Worm (Caenorhabditis elegans): ENCODE results near the gene F43C11.7.

Gene F43C11.7

ce11 chrII:2302330-2302729 lies 33.4 kb upstream of the F43C11.7 start, which contains the start of gene B0281.6:
TSS of gene B0281.6 (minus strand) at chrII:2302430.
- TF ChIP-seq mls-2 (tag; optimal IDR thresholded peaks at IDR 0.05) (no peak), pha-4 (tag; optimal IDR thresholded peaks at IDR 0.05) (no peak), ztf-11 (tag; optimal IDR thresholded peaks at IDR 0.05) (no peak), snpc-4 (tag; optimal IDR thresholded peaks at IDR 0.05) (no peak), drap-1 (GFP tag; optimal IDR thresholded peaks at IDR 0.05) (no peak), nhr-2 (tag; optimal IDR thresholded peaks at IDR 0.05) (no peak), elt-3 (tag; optimal IDR thresholded peaks at IDR 0.05) (no peak), sptf-1 (tag; optimal IDR thresholded peaks at IDR 0.05) (no peak), nhr-76 (tag; optimal IDR thresholded peaks at IDR 0.05) (no peak), M03D4.4 (tag; optimal IDR thresholded peaks at IDR 0.05) (no peak), hlh-1 (tag; optimal IDR thresholded peaks at IDR 0.05) (no peak), bed-3 (GFP tag; optimal IDR thresholded peaks at IDR 0.05) (no peak), ces-1 (GFP tag; optimal IDR thresholded peaks at IDR 0.05) (no peak), unc-39 (tag; optimal IDR thresholded peaks at IDR 0.05) (no peak), ham-2 (GFP tag; optimal IDR thresholded peaks at IDR 0.05) (no peak), ceh-39 (tag; optimal IDR thresholded peaks at IDR 0.05) (no peak)

DNA sequence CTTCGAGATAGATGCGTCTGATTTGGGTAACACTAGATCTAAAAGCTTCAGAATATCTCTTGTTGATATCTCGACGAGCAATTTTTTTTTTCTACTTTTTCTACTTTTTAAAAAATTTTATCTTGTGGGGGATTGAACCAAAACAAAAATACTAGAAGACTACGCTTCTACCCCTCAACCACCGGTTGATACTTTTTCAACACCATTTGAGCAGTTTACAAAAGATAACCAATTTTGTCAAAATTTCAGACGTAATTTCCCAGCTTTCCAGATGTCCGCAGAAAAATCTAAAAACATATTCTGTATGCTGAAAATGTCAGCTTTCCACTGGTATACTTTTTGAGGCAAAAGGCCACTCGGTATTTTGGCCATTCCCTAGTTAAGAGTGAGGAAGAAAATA lies 31.1 kb upstream of the F43C11.7 start:
- TF ChIP-seq zip-8 (tag; optimal IDR thresholded peaks at IDR 0.05) (no peak), tbx-8 (GFP tag; optimal IDR thresholded peaks at IDR 0.05) (no peak), sptf-1 (tag; optimal IDR thresholded peaks at IDR 0.05) (no peak), nhr-12 (tag; optimal IDR thresholded peaks at IDR 0.05) (no peak)

- TF ChIP-seq unc-62 (GFP tag; optimal IDR thresholded peaks at IDR 0.05), result no peak
- TF ChIP-seq lsy-2 (tag; optimal IDR thresholded peaks at IDR 0.05), result no peak
- no peak for TF ChIP-seq nhr-28 (tag; optimal IDR thresholded peaks at IDR 0.05)
- no peak for TF ChIP-seq bed-3 (GFP tag; optimal IDR thresholded peaks at IDR 0.05)
- no peak for TF ChIP-seq drap-1 (GFP tag; optimal IDR thresholded peaks at IDR 0.05)
- TF ChIP-seq sem-2 (GFP tag; optimal IDR thresholded peaks at IDR 0.05), result no peak
- TF ChIP-seq ceh-83 (GFP tag; optimal IDR thresholded peaks at IDR 0.05), result no peak
These were observed 30.2 kb upstream of the F43C11.7 start for ce11 chrII:2305507-2305906.

DNA sequence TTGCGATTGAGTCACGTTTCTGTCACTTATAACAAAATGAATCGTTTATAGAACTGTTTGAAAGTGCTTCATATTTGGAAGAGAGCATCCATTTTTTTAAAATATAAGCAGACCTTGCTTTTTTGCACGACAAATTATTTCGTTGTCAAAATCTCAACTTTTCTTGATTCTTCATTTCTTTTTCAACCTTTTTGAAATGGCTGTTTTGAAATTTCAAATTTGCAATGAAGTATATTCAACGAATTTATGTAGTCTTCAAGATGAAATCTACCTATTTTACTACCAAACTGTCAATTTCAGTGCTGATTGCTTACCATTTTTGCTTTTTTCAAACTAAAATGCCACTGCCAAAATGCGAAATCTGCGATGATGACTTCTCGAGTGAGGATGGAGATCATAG lies 29.0 kb upstream of the F43C11.7 start, which contains the start of gene B0281.3:
Gene B0281.3 (plus strand): TSS at position 301 of the 400 bp plus-strand sequence.
- TF ChIP-seq elt-1 (tag; optimal IDR thresholded peaks at IDR 0.05; ENCODE audit: borderline replicate concordance, insufficient read depth) (no peak), elt-3 (tag; optimal IDR thresholded peaks at IDR 0.05) (no peak)

ce11 chrII:2312747-2313146 lies 22.9 kb upstream of the F43C11.7 start, which contains the start of the genes trim-21 and B0281.1:
TSS of gene trim-21 (minus strand) at chrII:2312847.
TSS of gene B0281.1 (plus strand) at chrII:2313067.
- TF ChIP-seq drap-1 (GFP tag; optimal IDR thresholded peaks at IDR 0.05) (no peak), M03D4.4 (tag; optimal IDR thresholded peaks at IDR 0.05) (no peak), mls-2 (tag; optimal IDR thresholded peaks at IDR 0.05) (no peak), elt-1 (tag; optimal IDR thresholded peaks at IDR 0.05; ENCODE audit: borderline replicate concordance, insufficient read depth) (no peak), zip-8 (tag; optimal IDR thresholded peaks at IDR 0.05) (no peak), lsy-2 (tag; optimal IDR thresholded peaks at IDR 0.05) (no peak), ceh-43 (GFP tag; optimal IDR thresholded peaks at IDR 0.05) (no peak), unc-62 (GFP tag; optimal IDR thresholded peaks at IDR 0.05) (no peak), nhr-12 (tag; optimal IDR thresholded peaks at IDR 0.05) (no peak), ceh-83 (GFP tag; optimal IDR thresholded peaks at IDR 0.05) (no peak), elt-3 (tag; optimal IDR thresholded peaks at IDR 0.05) (no peak)

DNA sequence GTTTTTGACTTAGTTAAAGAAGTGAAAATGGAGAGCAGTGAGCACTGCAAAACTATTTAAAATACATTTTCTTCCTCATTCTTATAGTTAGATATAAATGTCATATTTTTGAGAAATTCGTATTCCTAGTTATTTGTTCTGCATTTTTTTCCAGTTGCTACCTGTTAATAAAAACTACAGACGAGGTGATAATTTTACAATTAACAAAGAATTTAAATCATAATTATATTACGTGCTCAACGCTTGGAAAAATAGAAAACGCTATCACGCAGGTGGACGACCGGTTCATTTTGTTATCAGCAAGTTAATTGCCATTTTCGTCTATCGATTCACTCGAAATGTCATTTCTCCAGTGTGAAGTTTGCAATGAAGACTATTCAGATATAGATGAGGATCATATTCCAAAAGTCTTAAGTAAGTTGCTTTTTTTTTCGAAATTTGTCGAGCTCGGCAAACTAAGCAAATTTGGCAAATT lies 17.8 kb upstream of the F43C11.7 start, which contains the start of the genes ZK1240.5 and ZK1240.9:
Gene ZK1240.5 (minus strand): TSS at position 51 of the 475 bp plus-strand sequence.
Gene ZK1240.9 (plus strand): TSS at position 307 of the 475 bp plus-strand sequence.
- no peak for TF ChIP-seq lsy-2 (tag; optimal IDR thresholded peaks at IDR 0.05)
- no peak for TF ChIP-seq snpc-4 (tag; optimal IDR thresholded peaks at IDR 0.05)
- no peak for TF ChIP-seq nhr-2 (tag; optimal IDR thresholded peaks at IDR 0.05)
- no peak for TF ChIP-seq nhr-237 (tag; optimal IDR thresholded peaks at IDR 0.05)
- TF ChIP-seq flh-1 (GFP tag; optimal IDR thresholded peaks at IDR 0.05), result no peak
- no peak for TF ChIP-seq hlh-1 (tag; optimal IDR thresholded peaks at IDR 0.05)
- no peak for TF ChIP-seq sem-2 (GFP tag; optimal IDR thresholded peaks at IDR 0.05)
- no peak for TF ChIP-seq zip-8 (tag; optimal IDR thresholded peaks at IDR 0.05)
- no peak for TF ChIP-seq mls-2 (tag; optimal IDR thresholded peaks at IDR 0.05)
- no peak for TF ChIP-seq mab-5 (tag; optimal IDR thresholded peaks at IDR 0.05)
- no peak for TF ChIP-seq mep-1 (tag; optimal IDR thresholded peaks at IDR 0.05)
- TF ChIP-seq blmp-1 (tag; optimal IDR thresholded peaks at IDR 0.05), result no peak
